Worm (Caenorhabditis elegans) whole organism, late embryonic: ENCODE measurements around the gene ran-1.

Experiments
- ama-1 ChIP-seq: fragments of 150-350 bp; optimal IDR thresholded peaks from 2 replicates; lab custom pipeline; 2014
- elt-4 ChIP-seq: sonication (generic microtip); optimal IDR thresholded peaks from 2 replicates; lab custom pipeline; 2016; ENCODE audit warnings: missing genetic modification characterization, missing compliant biosample characterization
- ets-4 ChIP-seq: sonication (generic microtip); optimal IDR thresholded peaks from 2 replicates; lab custom pipeline; 2016; ENCODE audit warnings: missing genetic modification characterization, missing compliant biosample characterization
- fkh-10 ChIP-seq: fragments of 150-350 bp; optimal IDR thresholded peaks from 2 replicates; lab custom pipeline; 2014; ENCODE audit warnings: missing biosample characterization, missing genetic modification reagents, missing genetic modification characterization
- hlh-8 ChIP-seq: sonication (generic microtip); optimal IDR thresholded peaks from 2 replicates; lab custom pipeline; 2016; ENCODE audit warnings: missing genotype, missing genetic modification characterization, missing compliant biosample characterization
- lim-6 ChIP-seq: sonication (generic microtip); optimal IDR thresholded peaks from 2 replicates; lab custom pipeline; 2016; ENCODE audit warnings: missing genetic modification characterization, missing compliant biosample characterization
- mec-3 ChIP-seq: sonication (generic microtip); optimal IDR thresholded peaks from 2 replicates; lab custom pipeline; 2016; ENCODE audit warnings: borderline replicate concordance, missing genetic modification characterization, missing compliant biosample characterization
- nhr-11 ChIP-seq: fragments of 150-350 bp; optimal IDR thresholded peaks from 2 replicates; lab custom pipeline; 2014; ENCODE audit warnings: missing biosample characterization, missing genetic modification characterization
- pax-1 ChIP-seq: fragments of 150-350 bp; optimal IDR thresholded peaks from 2 replicates; lab custom pipeline; 2014; ENCODE audit warnings: missing biosample characterization, missing genetic modification characterization
- pqm-1 ChIP-seq: sonication (generic microtip); optimal IDR thresholded peaks from 2 replicates; lab custom pipeline; 2016; ENCODE audit warnings: missing genetic modification characterization, missing compliant biosample characterization
- zip-5 ChIP-seq: sonication (generic microtip); optimal IDR thresholded peaks from 2 replicates; lab custom pipeline; 2016; ENCODE audit warnings: missing genetic modification characterization, missing compliant biosample characterization

DNA sequence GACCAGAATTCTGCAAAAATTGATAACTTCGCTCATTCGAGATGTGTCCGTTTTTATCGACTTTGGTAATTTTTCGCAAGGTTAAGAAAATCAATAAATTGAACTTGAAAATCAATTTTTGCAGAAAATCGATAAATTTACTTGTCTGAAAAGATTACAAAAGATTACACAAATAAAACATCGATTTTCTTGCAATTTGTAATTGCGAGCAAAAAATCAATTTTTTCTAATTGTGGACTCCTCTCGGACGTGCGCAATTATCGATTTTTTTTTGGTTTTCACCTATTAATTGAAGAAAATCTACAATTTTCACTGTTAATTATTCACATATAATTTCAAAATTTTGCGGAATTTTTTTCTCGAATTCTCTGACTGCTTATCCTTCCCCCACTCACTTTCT lies 43.7 kb upstream of the ran-1 start:
- no peak for TF ChIP-seq pax-1 (tag; lab: Kevin White, UChicago)
- TF ChIP-seq hlh-8 (tag; lab: Kevin White, UChicago), result no peak
- no peak for TF ChIP-seq fkh-10 (GFP tag; lab: Kevin White, UChicago)
- TF ChIP-seq lim-6 (tag; lab: Kevin White, UChicago), result no peak
- TF ChIP-seq elt-4, result no peak
- no peak for TF ChIP-seq mec-3
- no peak for TF ChIP-seq ama-1 (lab: Kevin White, UChicago)
- no peak for TF ChIP-seq pqm-1 (tag; lab: Kevin White, UChicago)
- TF ChIP-seq zip-5, result no peak
- no peak for TF ChIP-seq ets-4
- TF ChIP-seq nhr-11 (tag; lab: Kevin White, UChicago), result no peak
